Worm (Caenorhabditis elegans) whole organism, late embryonic: ENCODE data around the gene C32D5.8.

Experiments used
- K02D7.2 ChIP-seq: sonication (generic microtip); optimal IDR thresholded peaks from 2 replicates; lab custom pipeline; 2017; ENCODE audit warnings: mild to moderate bottlenecking, missing genetic modification characterization, missing compliant biosample characterization
- K09A11.1 ChIP-seq: sonication (generic microtip); optimal IDR thresholded peaks from 2 replicates; lab custom pipeline; 2017; ENCODE audit warnings: antibody characterized with exemption, mild to moderate bottlenecking, missing genetic modification characterization, missing compliant biosample characterization; ENCODE audit not compliant: insufficient read depth
- T23F11.4 ChIP-seq: fragments of 200-800 bp; sonication (Bioruptor generic); optimal IDR thresholded peaks from 2 replicates; lab custom pipeline; 2018; ENCODE audit warnings: mild to moderate bottlenecking, missing genetic modification characterization, missing compliant biosample characterization
- Y22D7AL.16 ChIP-seq: sonication (generic microtip); optimal IDR thresholded peaks from 2 replicates; lab custom pipeline; 2016; ENCODE audit warnings: missing genetic modification characterization, missing compliant biosample characterization
- ceh-14 ChIP-seq: sonication (generic microtip); optimal IDR thresholded peaks from 2 replicates; lab custom pipeline; 2016; ENCODE audit warnings: missing genotype, missing genetic modification characterization, missing compliant biosample characterization
- ceh-18 ChIP-seq: sonication (generic microtip); optimal IDR thresholded peaks from 2 replicates; lab custom pipeline; 2016; ENCODE audit warnings: missing genetic modification characterization, missing compliant biosample characterization
- ceh-19 ChIP-seq: fragments of 200-800 bp; sonication (Bioruptor generic); optimal IDR thresholded peaks from 2 replicates; lab custom pipeline; 2018; ENCODE audit warnings: mild to moderate bottlenecking, missing genetic modification characterization, missing compliant biosample characterization
- ceh-22 ChIP-seq: sonication (generic microtip); optimal IDR thresholded peaks from 2 replicates; lab custom pipeline; 2017; ENCODE audit warnings: missing biosample characterization, missing genetic modification characterization
- ceh-31 ChIP-seq: sonication (generic microtip); optimal IDR thresholded peaks from 2 replicates; lab custom pipeline; 2016; ENCODE audit warnings: missing genetic modification characterization, missing compliant biosample characterization
- ceh-45 ChIP-seq: fragments of 200-800 bp; sonication (Bioruptor generic); IDR thresholded peaks from 2 replicates; pipeline ENCODE4 v1.3.6; 2022; ENCODE audit warnings: missing genetic modification reagents, missing genetic modification characterization, missing compliant biosample characterization
- ceh-48 ChIP-seq: sonication (generic microtip); optimal IDR thresholded peaks from 2 replicates; lab custom pipeline; 2016; ENCODE audit warnings: missing genetic modification characterization, inconsistent platforms, missing compliant biosample characterization
- ceh-6 ChIP-seq: fragments of 200-800 bp; sonication (Bioruptor generic); optimal IDR thresholded peaks from 2 replicates; lab custom pipeline; 2018; ENCODE audit warnings: mild to moderate bottlenecking, missing genetic modification characterization, missing compliant biosample characterization
- ceh-9 ChIP-seq: sonication (generic microtip); optimal IDR thresholded peaks from 2 replicates; lab custom pipeline; 2016; ENCODE audit warnings: mild to moderate bottlenecking, missing genetic modification characterization, inconsistent platforms, missing compliant biosample characterization
- che-1 ChIP-seq: sonication (generic microtip); optimal IDR thresholded peaks from 2 replicates; lab custom pipeline; 2016; ENCODE audit warnings: mild to moderate bottlenecking, missing genetic modification characterization, missing compliant biosample characterization
- elt-4 ChIP-seq: sonication (generic microtip); optimal IDR thresholded peaks from 2 replicates; lab custom pipeline; 2016; ENCODE audit warnings: missing genetic modification characterization, missing compliant biosample characterization
- ets-4 ChIP-seq: sonication (generic microtip); optimal IDR thresholded peaks from 2 replicates; lab custom pipeline; 2016; ENCODE audit warnings: missing genetic modification characterization, missing compliant biosample characterization
- fax-1 ChIP-seq: sonication (generic microtip); optimal IDR thresholded peaks from 2 replicates; lab custom pipeline; 2016; ENCODE audit warnings: missing genotype, missing genetic modification characterization, missing compliant biosample characterization
- fkh-6 ChIP-seq: sonication (generic microtip); optimal IDR thresholded peaks from 2 replicates; lab custom pipeline; 2016; ENCODE audit warnings: missing genetic modification characterization, missing compliant biosample characterization
- gmeb-2 ChIP-seq: sonication (generic microtip); optimal IDR thresholded peaks from 2 replicates; lab custom pipeline; 2016; ENCODE audit warnings: missing genetic modification characterization, inconsistent platforms, missing compliant biosample characterization
- hlh-13 ChIP-seq: fragments of 200-800 bp; sonication (Bioruptor generic); optimal IDR thresholded peaks from 2 replicates; lab custom pipeline; 2018; ENCODE audit warnings: mild to moderate bottlenecking, missing genetic modification characterization, missing compliant biosample characterization
- hlh-15 ChIP-seq: sonication (generic microtip); optimal IDR thresholded peaks from 2 replicates; lab custom pipeline; 2016; ENCODE audit warnings: missing genetic modification characterization, missing compliant biosample characterization
- hlh-6 ChIP-seq: sonication (generic microtip); optimal IDR thresholded peaks from 2 replicates; lab custom pipeline; 2016; ENCODE audit warnings: missing genotype, missing genetic modification characterization, missing compliant biosample characterization
- lim-6 ChIP-seq: sonication (generic microtip); optimal IDR thresholded peaks from 2 replicates; lab custom pipeline; 2016; ENCODE audit warnings: missing genetic modification characterization, missing compliant biosample characterization
- madf-2 ChIP-seq: sonication (generic microtip); optimal IDR thresholded peaks from 2 replicates; lab custom pipeline; 2017; ENCODE audit warnings: missing genetic modification characterization, missing compliant biosample characterization
- mec-3 ChIP-seq: sonication (generic microtip); optimal IDR thresholded peaks from 2 replicates; lab custom pipeline; 2016; ENCODE audit warnings: borderline replicate concordance, missing genetic modification characterization, missing compliant biosample characterization
- nfya-1 ChIP-seq: sonication (generic microtip); optimal IDR thresholded peaks from 2 replicates; lab custom pipeline; 2017; ENCODE audit warnings: missing genetic modification characterization, mild to moderate bottlenecking, missing compliant biosample characterization, antibody characterized with exemption, moderate library complexity
- nhr-11 ChIP-seq: fragments of 150-350 bp; optimal IDR thresholded peaks from 2 replicates; lab custom pipeline; 2014; ENCODE audit warnings: missing biosample characterization, missing genetic modification characterization
- npax-4 ChIP-seq: sonication (generic microtip); optimal IDR thresholded peaks from 2 replicates; lab custom pipeline; 2016; ENCODE audit warnings: missing genetic modification characterization, missing compliant biosample characterization
- odd-2 ChIP-seq: sonication (generic microtip); optimal IDR thresholded peaks from 2 replicates; lab custom pipeline; 2017; ENCODE audit warnings: antibody characterized with exemption, mild to moderate bottlenecking, missing genetic modification characterization, missing compliant biosample characterization
- pag-3 ChIP-seq: sonication (generic microtip); optimal IDR thresholded peaks from 2 replicates; lab custom pipeline; 2016; ENCODE audit warnings: missing compliant biosample characterization, missing genetic modification characterization, borderline replicate concordance
- pax-1 ChIP-seq: fragments of 150-350 bp; optimal IDR thresholded peaks from 2 replicates; lab custom pipeline; 2014; ENCODE audit warnings: missing biosample characterization, missing genetic modification characterization
- pha-4 ChIP-seq: fragments of 150-350 bp; optimal IDR thresholded peaks from 2 replicates; lab custom pipeline; 2018; ENCODE audit warnings: missing biosample characterization, missing genetic modification reagents, missing genetic modification characterization
- pqm-1 ChIP-seq: sonication (generic microtip); optimal IDR thresholded peaks from 2 replicates; lab custom pipeline; 2016; ENCODE audit warnings: missing genetic modification characterization, missing compliant biosample characterization
- pros-1 ChIP-seq: fragments of 150-350 bp; optimal IDR thresholded peaks from 2 replicates; lab custom pipeline; 2014; ENCODE audit warnings: missing biosample characterization, missing genetic modification reagents, missing genetic modification characterization
- sox-2 ChIP-seq: fragments of 200-800 bp; sonication (Bioruptor generic); IDR thresholded peaks from 2 replicates; pipeline ENCODE4 v1.3.6; 2022; ENCODE audit warnings: missing genetic modification reagents, missing genetic modification characterization, missing compliant biosample characterization
- tbx-2 ChIP-seq: sonication (generic microtip); optimal IDR thresholded peaks from 2 replicates; lab custom pipeline; 2016; ENCODE audit warnings: missing genetic modification characterization, missing compliant biosample characterization
- tbx-7 ChIP-seq: sonication (generic microtip); optimal IDR thresholded peaks from 2 replicates; lab custom pipeline; 2016; ENCODE audit warnings: missing genotype, missing genetic modification characterization, missing compliant biosample characterization
- unc-42 ChIP-seq: sonication (generic microtip); optimal IDR thresholded peaks from 2 replicates; lab custom pipeline; 2016; ENCODE audit warnings: missing genotype, missing genetic modification characterization, missing compliant biosample characterization
- ztf-16 ChIP-seq: sonication (generic microtip); optimal IDR thresholded peaks from 2 replicates; lab custom pipeline; 2017; ENCODE audit warnings: missing genetic modification characterization, missing compliant biosample characterization

C32D5.8 gene

ce11 chrII:6365237-6365815 is 19.6 kb upstream of the C32D5.8 start, which contains the start of the genes ani-2 and clec-88:
TSS of gene ani-2 (minus strand) at chrII:6365367.
TSS of gene clec-88 (plus strand) at chrII:6365722.
- TF ChIP-seq tbx-2 (no peak), unc-42 (tag; lab: Kevin White, UChicago) (no peak), hlh-15 (tag; lab: Kevin White, UChicago) (no peak), Y22D7AL.16 (tag; lab: Kevin White, UChicago) (no peak), hlh-6 (tag; lab: Kevin White, UChicago) (no peak)

DNA sequence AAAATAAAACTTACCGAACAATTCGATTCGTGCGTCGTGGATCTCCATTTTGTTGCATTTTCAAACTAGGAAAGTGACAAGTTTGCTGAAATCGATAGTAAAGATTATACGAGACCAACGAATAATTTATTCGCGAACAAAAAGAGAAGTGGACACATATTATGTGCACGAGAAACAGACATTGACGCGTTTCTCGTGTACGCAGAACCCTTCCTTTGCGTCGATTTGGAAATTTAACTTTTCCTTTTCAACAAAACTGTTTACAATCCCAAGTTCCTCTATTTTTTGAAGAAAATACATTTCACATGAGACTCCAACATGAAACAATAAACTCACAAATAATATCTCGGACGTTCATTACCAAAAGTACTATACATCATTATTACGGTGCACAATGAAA is 15.1 kb upstream of the C32D5.8 start, which contains the start of gene K10B2.4:
Gene K10B2.4 (minus strand): TSS at position 138 of the 400 bp plus-strand sequence.
- TF ChIP-seq ceh-6 (GFP tag; lab: Kevin White, UChicago) (peak; percentile 29), mec-3 (tag; lab: Kevin White, UChicago) (no peak), nfya-1 (tag; lab: Kevin White, UChicago) (peak; percentile 49), sox-2 (no peak), ceh-31 (peak; percentile 30), ceh-45 (GFP tag; lab: Robert Waterston, UW) (no peak), pax-1 (tag; lab: Kevin White, UChicago) (no peak), madf-2 (tag; lab: Kevin White, UChicago) (no peak), ceh-19 (no peak), ceh-18 (tag; lab: Kevin White, UChicago) (peak; percentile 32), fkh-6 (tag; lab: Kevin White, UChicago) (no peak), pros-1 (tag; lab: Kevin White, UChicago) (no peak), ceh-22 (tag; lab: Kevin White, UChicago) (no peak), nhr-11 (tag; lab: Kevin White, UChicago) (no peak), lim-6 (tag; lab: Kevin White, UChicago) (no peak), ets-4 (no peak), npax-4 (tag; lab: Kevin White, UChicago) (no peak), Y22D7AL.16 (tag; lab: Kevin White, UChicago) (no peak), ceh-9 (tag; lab: Kevin White, UChicago) (no peak), K02D7.2 (tag; lab: Kevin White, UChicago) (no peak), tbx-7 (no peak), ceh-14 (peak; percentile 29), tbx-2 (peak; percentile 49), ceh-48 (tag; lab: Kevin White, UChicago) (no peak), ztf-16 (no peak), elt-4 (tag; lab: Kevin White, UChicago) (no peak), che-1 (no peak), gmeb-2 (no peak), fax-1 (no peak)
- TF ChIP-seq, all 69 proteins: peak for 6

DNA sequence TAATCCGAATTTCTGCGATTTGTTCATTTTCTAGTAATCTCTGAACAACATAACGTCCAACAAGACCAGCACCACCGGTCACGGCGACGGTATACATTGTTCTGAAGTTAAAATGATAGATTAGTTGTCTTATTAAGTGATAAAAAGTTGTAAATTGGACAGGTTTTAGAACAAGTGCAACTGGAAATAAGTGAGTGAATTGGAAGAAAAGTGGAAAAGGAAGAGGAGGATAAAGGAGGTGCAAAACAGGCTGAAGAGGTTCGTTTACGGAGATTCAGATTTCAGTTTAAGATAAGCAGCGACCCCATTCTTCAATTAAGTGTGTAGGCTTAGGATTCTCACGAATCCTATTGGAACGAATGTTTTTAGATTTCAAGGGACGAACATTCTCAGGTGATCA is 13.1 kb upstream of the C32D5.8 start, which contains the start of gene C32D5.12:
Gene C32D5.12 (minus strand): TSS at position 101 of the 400 bp plus-strand sequence.
- TF ChIP-seq T23F11.4 (GFP tag; lab: Kevin White, UChicago) (no peak), ceh-45 (GFP tag; lab: Robert Waterston, UW) (no peak), K09A11.1 (no peak), ceh-19 (no peak), pqm-1 (tag; lab: Kevin White, UChicago) (no peak), pha-4 (tag; lab: Kevin White, UChicago) (no peak), tbx-7 (no peak), hlh-13 (no peak), pag-3 (tag; lab: Kevin White, UChicago) (no peak), ceh-14 (no peak), K02D7.2 (tag; lab: Kevin White, UChicago) (no peak), odd-2 (tag; lab: Kevin White, UChicago) (no peak), che-1 (no peak), nfya-1 (tag; lab: Kevin White, UChicago) (no peak)
